Fruit fly (Drosophila melanogaster) whole organism, prepupa: ENCODE data around the gene Prim2.

ENCODE experiments used
- CG10631 ChIP-seq: fragments of 200-800 bp; sonication (Bioruptor generic); optimal IDR thresholded peaks from 2 replicates; lab custom pipeline; 2016; ENCODE audit warnings: missing biosample characterization, missing genetic modification characterization
- CG10669 ChIP-seq: fragments of 200-800 bp; sonication (Bioruptor generic); optimal IDR thresholded peaks from 3 replicates; lab custom pipeline; 2018; ENCODE audit warnings: missing biosample characterization, mild to moderate bottlenecking, missing genetic modification characterization, moderate library complexity
- CG11762 ChIP-seq: fragments of 200-800 bp; sonication (Bioruptor generic); optimal IDR thresholded peaks from 3 replicates; lab custom pipeline; 2016; ENCODE audit warnings: missing biosample characterization, missing genetic modification characterization; ENCODE audit not compliant: insufficient read depth
- CG11902 ChIP-seq: fragments of 200-800 bp; sonication (Bioruptor generic); optimal IDR thresholded peaks from 3 replicates; lab custom pipeline; 2016; ENCODE audit warnings: missing biosample characterization, missing genetic modification characterization
- CG15336 ChIP-seq: fragments of 200-800 bp; sonication (Bioruptor generic); IDR thresholded peaks from 2 replicates; pipeline ENCODE4 v1.3.6; 2022; ENCODE audit warnings: missing biosample characterization, missing genetic modification characterization
- CG1621 ChIP-seq: fragments of 200-800 bp; sonication (Bioruptor generic); optimal IDR thresholded peaks from 3 replicates; lab custom pipeline; 2018; ENCODE audit warnings: missing biosample characterization, mild to moderate bottlenecking, missing genetic modification characterization
- CG16779 ChIP-seq: fragments of 200-800 bp; sonication (Bioruptor generic); optimal IDR thresholded peaks from 3 replicates; lab custom pipeline; 2017; ENCODE audit warnings: missing biosample characterization, mild to moderate bottlenecking, missing genetic modification characterization
- CG3032 ChIP-seq: fragments of 200-800 bp; optimal IDR thresholded peaks from 2 replicates; lab custom pipeline; 2019; ENCODE audit warnings: missing biosample characterization, mild to moderate bottlenecking, missing genetic modification characterization, moderate library complexity
- CG31627 ChIP-seq: fragments of 200-800 bp; sonication (Bioruptor generic); optimal IDR thresholded peaks from 3 replicates; lab custom pipeline; 2016; ENCODE audit warnings: missing biosample characterization, missing genetic modification characterization
- CG32006 ChIP-seq: fragments of 200-800 bp; sonication (Bioruptor generic); optimal IDR thresholded peaks from 3 replicates; lab custom pipeline; 2017; ENCODE audit warnings: missing biosample characterization, mild to moderate bottlenecking, missing genetic modification characterization
- CG6163 ChIP-seq: fragments of 200-800 bp; sonication (Bioruptor generic); IDR thresholded peaks from 3 replicates; pipeline ENCODE4 v1.3.6; 2022; ENCODE audit warnings: missing biosample characterization, missing genetic modification characterization
- CG6276 ChIP-seq: fragments of 200-800 bp; sonication (Bioruptor generic); optimal IDR thresholded peaks from 2 replicates; lab custom pipeline; 2017; ENCODE audit warnings: missing biosample characterization, mild to moderate bottlenecking, missing genetic modification characterization
- CG6792 ChIP-seq: fragments of 200-800 bp; sonication (Bioruptor generic); optimal IDR thresholded peaks from 3 replicates; lab custom pipeline; 2016; ENCODE audit warnings: missing biosample characterization, missing genetic modification characterization
- CG6808 ChIP-seq: fragments of 200-800 bp; sonication (Bioruptor generic); optimal IDR thresholded peaks from 3 replicates; lab custom pipeline; 2017; ENCODE audit warnings: missing biosample characterization, missing genetic modification characterization, mild to moderate bottlenecking, moderate library complexity, missing genetic modification reagents
- CG6854 ChIP-seq: fragments of 200-800 bp; sonication (Bioruptor generic); optimal IDR thresholded peaks from 2 replicates; lab custom pipeline; 2017; ENCODE audit warnings: missing biosample characterization, mild to moderate bottlenecking, missing genetic modification characterization
- CG8119 ChIP-seq: fragments of 200-800 bp; sonication (Bioruptor generic); IDR thresholded peaks from 3 replicates; pipeline ENCODE4 v1.3.6; 2022; ENCODE audit warnings: missing biosample characterization, missing genetic modification characterization
- CG8632 ChIP-seq: fragments of 200-800 bp; sonication (Bioruptor generic); optimal IDR thresholded peaks from 3 replicates; lab custom pipeline; 2016; ENCODE audit warnings: missing biosample characterization, missing genetic modification characterization
- CG9139 ChIP-seq: fragments of 200-800 bp; sonication (Bioruptor generic); optimal IDR thresholded peaks from 3 replicates; lab custom pipeline; 2017; ENCODE audit warnings: missing biosample characterization, mild to moderate bottlenecking, missing genetic modification characterization
- Eip78C ChIP-seq: fragments of 200-800 bp; sonication (Bioruptor generic); peaks from one replicate; lab custom pipeline; 2016; ENCODE audit warnings: missing biosample characterization, missing genetic modification characterization
- Eip93F ChIP-seq: fragments of 200-800 bp; sonication (Bioruptor generic); optimal IDR thresholded peaks from 2 replicates; lab custom pipeline; 2016; ENCODE audit warnings: missing biosample characterization, mild to moderate bottlenecking, missing genetic modification characterization
- Hr38 ChIP-seq: sonication (Bioruptor generic); optimal IDR thresholded peaks from 2 replicates; lab custom pipeline; 2016; ENCODE audit warnings: missing biosample characterization, missing genetic modification characterization
- Hr39 ChIP-seq: fragments of 200-800 bp; sonication (Bioruptor generic); optimal IDR thresholded peaks from 2 replicates; lab custom pipeline; 2016; ENCODE audit warnings: missing biosample characterization, missing genetic modification characterization
- Met ChIP-seq: fragments of 200-800 bp; sonication (Bioruptor generic); optimal IDR thresholded peaks from 3 replicates; lab custom pipeline; 2016; ENCODE audit warnings: missing biosample characterization, missing genetic modification characterization
- OdsH ChIP-seq: fragments of 200-800 bp; sonication (Bioruptor generic); optimal IDR thresholded peaks from 3 replicates; lab custom pipeline; 2016; ENCODE audit warnings: missing biosample characterization, missing genetic modification characterization
- Smox ChIP-seq: fragments of 200-800 bp; sonication (Bioruptor generic); optimal IDR thresholded peaks from 3 replicates; lab custom pipeline; 2016; ENCODE audit warnings: missing biosample characterization, missing genetic modification characterization
- Sox102F ChIP-seq: fragments of 200-800 bp; sonication (Bioruptor generic); optimal IDR thresholded peaks from 2 replicates; lab custom pipeline; 2016; ENCODE audit warnings: missing biosample characterization, mild to moderate bottlenecking, missing genetic modification characterization
- Sox14 ChIP-seq: fragments of 200-800 bp; sonication (Bioruptor generic); optimal IDR thresholded peaks from 3 replicates; lab custom pipeline; 2016; ENCODE audit warnings: missing biosample characterization, missing genetic modification characterization
- Sox15 ChIP-seq: fragments of 200-800 bp; sonication (Bioruptor generic); optimal IDR thresholded peaks from 3 replicates; lab custom pipeline; 2016; ENCODE audit warnings: missing biosample characterization, missing genetic modification characterization
- achi ChIP-seq: fragments of 200-800 bp; sonication (Bioruptor generic); optimal IDR thresholded peaks from 3 replicates; lab custom pipeline; 2016; ENCODE audit warnings: missing biosample characterization, missing genetic modification characterization
- acj6 ChIP-seq: fragments of 200-800 bp; sonication (Bioruptor generic); optimal IDR thresholded peaks from 3 replicates; lab custom pipeline; 2016; ENCODE audit warnings: missing biosample characterization, missing genetic modification characterization
- cyc ChIP-seq: fragments of 200-800 bp; sonication (Bioruptor generic); optimal IDR thresholded peaks from 3 replicates; lab custom pipeline; 2016; ENCODE audit warnings: missing biosample characterization, missing genetic modification characterization
- dac ChIP-seq: fragments of 200-800 bp; sonication (Bioruptor generic); optimal IDR thresholded peaks from 2 replicates; lab custom pipeline; 2017; ENCODE audit warnings: missing biosample characterization, mild to moderate bottlenecking, missing genetic modification characterization
- dsx ChIP-seq: fragments of 200-800 bp; optimal IDR thresholded peaks from 3 replicates; lab custom pipeline; 2019; ENCODE audit warnings: missing biosample characterization, mild to moderate bottlenecking, missing genetic modification characterization, moderate library complexity; ENCODE audit not compliant: poor library complexity, severe bottlenecking
- eg ChIP-seq: fragments of 200-800 bp; sonication (Bioruptor generic); IDR thresholded peaks from 3 replicates; pipeline ENCODE4 v1.3.6; 2022; ENCODE audit warnings: missing biosample characterization, missing genetic modification characterization
- esn ChIP-seq: fragments of 200-800 bp; sonication (Bioruptor generic); optimal IDR thresholded peaks from 2 replicates; lab custom pipeline; 2016; ENCODE audit warnings: missing biosample characterization, mild to moderate bottlenecking, missing genetic modification characterization, moderate library complexity
- fd59A ChIP-seq: fragments of 200-800 bp; sonication (Bioruptor generic); optimal IDR thresholded peaks from 2 replicates; lab custom pipeline; 2017; ENCODE audit warnings: missing biosample characterization, mild to moderate bottlenecking, missing genetic modification characterization, missing genetic modification reagents
- fd85E ChIP-seq: fragments of 200-800 bp; sonication (Bioruptor generic); optimal IDR thresholded peaks from 3 replicates; lab custom pipeline; 2016; ENCODE audit warnings: missing biosample characterization, missing genetic modification characterization
- lz ChIP-seq: fragments of 200-800 bp; sonication (Bioruptor generic); optimal IDR thresholded peaks from 3 replicates; lab custom pipeline; 2016; ENCODE audit warnings: missing biosample characterization, missing genetic modification characterization
- net ChIP-seq: fragments of 200-800 bp; sonication (Bioruptor generic); optimal IDR thresholded peaks from 3 replicates; lab custom pipeline; 2016; ENCODE audit warnings: missing biosample characterization, missing genetic modification characterization
- pdm3 ChIP-seq: fragments of 200-800 bp; sonication (Bioruptor generic); optimal IDR thresholded peaks from 3 replicates; lab custom pipeline; 2016; ENCODE audit warnings: missing biosample characterization, missing genetic modification characterization
- spab ChIP-seq: fragments of 200-800 bp; sonication (Bioruptor generic); optimal IDR thresholded peaks from 2 replicates; lab custom pipeline; 2017; ENCODE audit warnings: missing biosample characterization, mild to moderate bottlenecking, missing genetic modification characterization, missing genetic modification reagents
- ss ChIP-seq, 2 experiments: fragments of 200-800 bp; sonication (Bioruptor generic); optimal IDR thresholded peaks; 2 replicates in 1 of 2; 3 replicates in 1 of 2; lab custom pipeline; 2017 to 2018; ENCODE audit warnings: mild to moderate bottlenecking in 2 of 2, missing biosample characterization in 2 of 2, missing genetic modification characterization in 2 of 2, moderate library complexity in 1 of 2
- svp ChIP-seq: fragments of 200-800 bp; sonication (Bioruptor generic); peaks from one replicate; lab custom pipeline; 2016; ENCODE audit warnings: missing biosample characterization, missing genetic modification characterization
- vri ChIP-seq: fragments of 200-800 bp; sonication (Bioruptor generic); optimal IDR thresholded peaks from 3 replicates; lab custom pipeline; 2016; ENCODE audit warnings: missing biosample characterization, mild to moderate bottlenecking, missing genetic modification characterization

Gene Prim2

DNA sequence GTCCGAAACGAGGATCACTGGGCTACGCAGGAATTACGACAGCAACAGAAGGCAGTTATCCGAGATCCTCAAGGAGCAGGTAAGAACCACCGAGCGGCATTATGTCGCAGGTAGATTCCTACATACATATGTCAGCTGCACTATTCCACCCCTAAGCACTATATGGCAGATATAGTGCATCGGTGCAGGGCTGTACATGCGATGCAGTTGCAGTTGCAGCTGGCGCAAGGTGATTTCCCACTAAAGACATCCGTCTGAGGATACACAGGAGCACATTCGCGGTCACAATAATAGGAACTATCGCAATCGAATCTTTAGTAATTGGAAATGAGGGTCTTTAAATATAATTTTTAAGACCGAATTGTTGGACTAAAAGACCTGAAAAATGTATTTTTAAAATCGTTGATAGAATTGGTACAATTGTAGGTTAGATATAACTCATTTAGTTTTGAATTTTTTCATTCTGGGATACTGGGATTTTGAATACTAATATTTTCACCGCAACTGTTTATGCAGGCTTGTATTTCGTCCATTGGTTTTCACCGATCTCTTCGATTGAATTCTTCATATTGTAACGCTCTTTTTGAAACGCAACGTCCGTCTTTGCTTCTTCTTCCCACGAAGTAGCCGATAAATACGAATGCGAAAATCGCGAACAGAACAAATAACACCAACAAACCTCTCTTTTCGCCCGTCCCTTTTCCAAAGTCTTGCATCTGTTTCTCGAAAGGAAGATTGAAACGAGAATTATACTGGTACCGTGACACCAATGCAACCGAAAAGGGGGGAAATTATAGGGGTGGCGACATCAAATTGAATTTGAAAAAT, 41.5 kb upstream of the Prim2 start (continued):
- TF ChIP-seq Sox14 (GFP tag; lab: Kevin White, UChicago), result peak; percentile 56
- no peak for TF ChIP-seq dac (GFP tag; lab: Kevin White, UChicago)
- peak; percentile 72 for TF ChIP-seq Smox (GFP tag; lab: Kevin White, UChicago)
- peak; percentile 49 for TF ChIP-seq vri (GFP tag; lab: Kevin White, UChicago)
- peak; percentile 53 for TF ChIP-seq cyc (GFP tag; lab: Kevin White, UChicago)
- peak; percentile 24 for TF ChIP-seq Sox15 (GFP tag; lab: Kevin White, UChicago)
- TF ChIP-seq CG8119 (GFP tag; lab: Robert Waterston, UW), result no peak
- TF ChIP-seq achi (GFP tag; lab: Kevin White, UChicago), result peak; percentile 66
- peak; percentile 64 for TF ChIP-seq CG31627 (GFP tag; lab: Kevin White, UChicago)
- TF ChIP-seq CG10669, result peak; percentile 77
- TF ChIP-seq CG16779, result peak; percentile 28
- peak; percentile 76 for TF ChIP-seq CG6808 (GFP tag; lab: Kevin White, UChicago)
- peak; percentile 46 for TF ChIP-seq CG11762 (GFP tag; lab: Kevin White, UChicago)
- peak; percentile 23 for TF ChIP-seq Eip93F (GFP tag; lab: Kevin White, UChicago)
- TF ChIP-seq pdm3 (GFP tag; lab: Kevin White, UChicago), result peak; percentile 65
- peak; percentile 73 for TF ChIP-seq acj6
- peak; percentile 72 for TF ChIP-seq CG6792 (GFP tag; lab: Kevin White, UChicago)
- no peak for TF ChIP-seq eg
- peak; percentile 73 for TF ChIP-seq CG9139
- no peak for TF ChIP-seq Hr38 (GFP tag; lab: Kevin White, UChicago)
- peak; percentile 91 for TF ChIP-seq Eip78C (GFP tag; lab: Kevin White, UChicago)

DNA sequence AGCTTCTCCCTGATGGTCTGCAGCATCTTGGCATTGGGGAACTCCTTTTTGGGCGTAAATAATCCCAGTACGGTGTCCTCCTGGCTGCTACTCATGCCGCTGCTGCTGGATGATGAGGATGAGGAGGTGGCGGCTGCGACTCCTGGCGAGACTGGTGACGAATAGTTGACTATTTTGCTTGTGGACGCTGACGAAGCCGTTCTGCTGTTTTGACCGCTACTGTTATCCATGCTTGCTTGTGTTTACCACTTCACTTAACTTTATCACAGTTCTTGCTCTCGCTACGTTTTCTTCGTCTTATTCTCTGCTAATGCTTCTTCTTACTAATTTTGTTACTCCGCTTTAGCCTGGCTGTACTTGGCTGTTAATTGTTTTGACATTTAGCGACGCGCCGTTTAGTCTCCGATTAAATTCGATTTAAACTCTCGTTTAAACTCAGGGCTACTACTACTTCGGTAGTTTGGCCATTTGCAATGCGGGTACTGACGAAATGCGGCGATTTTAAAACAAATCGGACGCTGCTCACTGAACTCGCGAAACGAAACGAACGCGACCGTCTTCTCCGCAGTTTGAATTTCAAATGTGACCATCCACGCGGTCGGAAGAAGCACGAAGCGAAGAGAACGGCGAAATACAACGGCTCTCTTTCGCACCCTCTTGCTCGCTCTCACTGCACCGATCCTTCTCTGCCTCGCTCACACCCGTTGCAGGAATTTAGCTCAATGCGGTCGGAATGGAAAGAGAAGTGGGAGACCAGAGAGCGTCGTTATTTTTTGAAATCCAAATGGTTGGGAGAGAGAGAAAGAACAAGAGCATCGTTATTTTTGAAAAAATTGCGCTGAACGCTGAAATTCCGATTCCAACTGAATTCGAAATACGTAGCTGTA, 39.9 kb upstream of the Prim2 start, which contains the start of gene trbl:
Gene trbl, minus strand, starts transcription at position 584 of the 887 bp plus-strand sequence.
- TF ChIP-seq CG3032 (tag; lab: Kevin White, UChicago) (no peak), svp (peak; percentile 73), CG32006 (GFP tag; lab: Kevin White, UChicago) (no peak), CG6854 (GFP tag; lab: Kevin White, UChicago) (peak; percentile 66), CG6163 (GFP tag; lab: Robert Waterston, UW) (peak; percentile 68), Eip93F (GFP tag; lab: Kevin White, UChicago) (no peak), CG15336 (GFP tag; lab: Robert Waterston, UW) (peak; percentile 35; the same call in 1 of the 2 replicates), lz (GFP tag; lab: Kevin White, UChicago) (no peak), OdsH (GFP tag; lab: Kevin White, UChicago) (no peak), Hr39 (GFP tag; lab: Kevin White, UChicago) (no peak), CG10631 (GFP tag; lab: Kevin White, UChicago) (no peak), eg (peak; percentile 60; the same call in 2 of the 3 replicates), CG10669 (no peak), CG8632 (GFP tag; lab: Kevin White, UChicago) (no peak), Met (GFP tag; lab: Kevin White, UChicago) (no peak), cyc (GFP tag; lab: Kevin White, UChicago) (no peak), esn (GFP tag; lab: Kevin White, UChicago) (no peak), dsx (GFP tag; lab: Kevin White, UChicago) (peak; percentile 62), Sox14 (GFP tag; lab: Kevin White, UChicago) (peak; percentile 29), Hr38 (GFP tag; lab: Kevin White, UChicago) (no peak), CG31627 (GFP tag; lab: Kevin White, UChicago) (no peak), CG11902 (GFP tag; lab: Kevin White, UChicago) (no peak), fd59A (no peak), net (GFP tag; lab: Kevin White, UChicago) (peak; percentile 58), CG1621 (tag; lab: Kevin White, UChicago) (peak; percentile 53), CG6276 (GFP tag; lab: Kevin White, UChicago) (peak; percentile 19), CG6808 (GFP tag; lab: Kevin White, UChicago) (peak; percentile 18), fd85E (GFP tag; lab: Kevin White, UChicago) (peak; percentile 30), acj6 (no peak), CG6792 (GFP tag; lab: Kevin White, UChicago) (no peak), spab (GFP tag; lab: Kevin White, UChicago) (no peak), CG16779 (peak; percentile 33), ss (GFP tag; optimal IDR thresholded peaks at IDR 0.05; lab: Kevin White, UChicago) (peak; percentile 12 to 21), Sox102F (no peak), Sox15 (GFP tag; lab: Kevin White, UChicago) (no peak), CG9139 (no peak)
